Fruit fly (Drosophila melanogaster) whole organism, embryonic: ENCODE results near the gene Lsd-1.
A peak's percentile ranks its signal among the peaks of the same experiment; 100 is the strongest.

Source experiments
- Ada2b ChIP-seq: fragments of 200-800 bp; sonication (Bioruptor generic); IDR thresholded peaks from 2 replicates; pipeline ENCODE4 v1.3.6; 2022; ENCODE audit warnings: missing biosample characterization, missing genetic modification characterization
- Bdp1 ChIP-seq: fragments of 200-800 bp; sonication (Bioruptor generic); optimal IDR thresholded peaks from 3 replicates; lab custom pipeline; 2016; ENCODE audit warnings: missing biosample characterization, missing genetic modification characterization
- Bgb ChIP-seq: fragments of 200-800 bp; sonication (Bioruptor generic); IDR thresholded peaks from 2 replicates; pipeline ENCODE4 v1.3.6; 2022; ENCODE audit warnings: missing biosample characterization, missing genetic modification characterization; ENCODE audit not compliant: partially characterized antibody
- CG10959 ChIP-seq: fragments of 200-800 bp; sonication (Bioruptor generic); IDR thresholded peaks from 2 replicates; pipeline ENCODE4 v1.3.6; 2022; ENCODE audit warnings: missing biosample characterization, missing genetic modification characterization
- CG13287 ChIP-seq: fragments of 200-800 bp; sonication (Bioruptor generic); IDR thresholded peaks from 2 replicates; pipeline ENCODE4 v1.3.6; 2022; ENCODE audit warnings: missing biosample characterization, missing genetic modification characterization; ENCODE audit not compliant: partially characterized antibody
- CG13624 ChIP-seq: fragments of 200-800 bp; sonication (Bioruptor generic); optimal IDR thresholded peaks from 2 replicates; lab custom pipeline; 2016; ENCODE audit warnings: missing biosample characterization, missing genetic modification characterization
- CG14050 ChIP-seq: fragments of 200-800 bp; sonication (Bioruptor generic); IDR thresholded peaks from 3 replicates; pipeline ENCODE4 v1.3.6; 2022; ENCODE audit warnings: missing biosample characterization, missing genetic modification characterization
- CG14710 ChIP-seq: fragments of 200-800 bp; sonication (Bioruptor generic); optimal IDR thresholded peaks from 3 replicates; lab custom pipeline; 2019; ENCODE audit warnings: missing biosample characterization, mild to moderate bottlenecking, missing genetic modification characterization, moderate library complexity
- CG15601 ChIP-seq: fragments of 200-800 bp; sonication (Bioruptor generic); optimal IDR thresholded peaks from 3 replicates; lab custom pipeline; 2019; ENCODE audit warnings: missing biosample characterization, mild to moderate bottlenecking, missing genetic modification characterization, moderate library complexity
- CG17802 ChIP-seq: fragments of 200-800 bp; sonication (Bioruptor generic); optimal IDR thresholded peaks from 2 replicates; lab custom pipeline; 2018; ENCODE audit warnings: missing biosample characterization, mild to moderate bottlenecking, missing genetic modification characterization, moderate library complexity
- CG17829 ChIP-seq: fragments of 200-800 bp; optimal IDR thresholded peaks from 2 replicates; lab custom pipeline; 2019; ENCODE audit warnings: missing biosample characterization, mild to moderate bottlenecking, missing genetic modification characterization, moderate library complexity
- CG2120 ChIP-seq: fragments of 200-800 bp; sonication (Bioruptor generic); optimal IDR thresholded peaks from 3 replicates; lab custom pipeline; 2016; ENCODE audit warnings: missing biosample characterization, missing genetic modification characterization
- CG30431 ChIP-seq: fragments of 200-800 bp; sonication (Bioruptor generic); optimal IDR thresholded peaks from 2 replicates; lab custom pipeline; 2017; ENCODE audit warnings: missing biosample characterization, missing genetic modification characterization
- CG32532 ChIP-seq: fragments of 200-800 bp; sonication (Bioruptor generic); IDR thresholded peaks from 2 replicates; pipeline ENCODE4 v1.3.6; 2022; ENCODE audit warnings: missing biosample characterization, missing genetic modification characterization
- CG3281 ChIP-seq: fragments of 200-800 bp; sonication (Bioruptor generic); optimal IDR thresholded peaks from 3 replicates; lab custom pipeline; 2017; ENCODE audit warnings: missing biosample characterization, mild to moderate bottlenecking, missing genetic modification characterization
- CG4328 ChIP-seq: fragments of 200-800 bp; sonication (Bioruptor generic); optimal IDR thresholded peaks from 3 replicates; lab custom pipeline; 2017; ENCODE audit warnings: missing biosample characterization, missing genetic modification reagents, missing genetic modification characterization
- CG4854 ChIP-seq: fragments of 200-800 bp; sonication (Bioruptor generic); optimal IDR thresholded peaks from 2 replicates; lab custom pipeline; 2016; ENCODE audit warnings: missing biosample characterization, missing genetic modification characterization, inconsistent platforms
- CG5180 ChIP-seq: fragments of 200-800 bp; sonication (Bioruptor generic); optimal IDR thresholded peaks from 3 replicates; lab custom pipeline; 2017; ENCODE audit warnings: missing biosample characterization, missing genetic modification characterization, mild to moderate bottlenecking, moderate library complexity, missing genetic modification reagents
- CG5245 ChIP-seq: fragments of 200-800 bp; sonication (Bioruptor generic); optimal IDR thresholded peaks from 3 replicates; lab custom pipeline; 2016; ENCODE audit warnings: missing biosample characterization, missing genetic modification characterization
- CG7928 ChIP-seq: fragments of 200-800 bp; sonication (Bioruptor generic); optimal IDR thresholded peaks from 2 replicates; lab custom pipeline; 2017; ENCODE audit warnings: missing biosample characterization, mild to moderate bottlenecking, missing genetic modification characterization
- CG8359 ChIP-seq: fragments of 200-800 bp; sonication (Bioruptor generic); optimal IDR thresholded peaks from 2 replicates; lab custom pipeline; 2017; ENCODE audit warnings: missing biosample characterization, mild to moderate bottlenecking, missing genetic modification characterization, borderline replicate concordance
- CG9215 ChIP-seq: fragments of 200-800 bp; sonication (Bioruptor generic); IDR thresholded peaks from 2 replicates; pipeline ENCODE4 v1.3.6; 2022; ENCODE audit warnings: missing biosample characterization, missing genetic modification characterization
- CG9797 ChIP-seq: fragments of 200-800 bp; sonication (Bioruptor generic); optimal IDR thresholded peaks from 3 replicates; lab custom pipeline; 2018; ENCODE audit warnings: missing biosample characterization, mild to moderate bottlenecking, missing genetic modification characterization
- Dip3 ChIP-seq: fragments of 200-800 bp; sonication (Bioruptor generic); optimal IDR thresholded peaks from 3 replicates; lab custom pipeline; 2016; ENCODE audit warnings: missing biosample characterization, missing genetic modification characterization
- Gsc ChIP-seq: fragments of 200-800 bp; sonication (Bioruptor generic); IDR thresholded peaks from 2 replicates; pipeline ENCODE4 v1.3.6; 2022; ENCODE audit warnings: missing biosample characterization, missing genetic modification characterization
- Hr51 ChIP-seq, 2 experiments: fragments of 200-800 bp; sonication (Bioruptor generic); optimal IDR thresholded peaks; 2 replicates in 1 of 2; 3 replicates in 1 of 2; lab custom pipeline; 2016 to 2018; ENCODE audit warnings: missing biosample characterization in 2 of 2, missing genetic modification characterization in 2 of 2, mild to moderate bottlenecking in 1 of 2, moderate library complexity in 1 of 2
- Hr78 ChIP-seq, 2 experiments: fragments of 200-800 bp in 1 of 2; fragments of >200 bp in 1 of 2; sonication (Bioruptor generic) in 1 of 2; optimal IDR thresholded peaks; 2 replicates each; lab custom pipeline; 2017 to 2019; ENCODE audit warnings: missing biosample characterization in 2 of 2, missing genetic modification characterization in 2 of 2, mild to moderate bottlenecking in 1 of 2, moderate library complexity in 1 of 2
- Jarid2 ChIP-seq: fragments of 200-800 bp; sonication (Bioruptor generic); optimal IDR thresholded peaks from 3 replicates; lab custom pipeline; 2017; ENCODE audit warnings: mild to moderate bottlenecking, missing biosample characterization, missing genetic modification reagents, missing genetic modification characterization
- MTF-1 ChIP-seq: fragments of 200-800 bp; sonication (Bioruptor generic); optimal IDR thresholded peaks from 2 replicates; lab custom pipeline; 2018; ENCODE audit warnings: missing biosample characterization, mild to moderate bottlenecking, missing genetic modification characterization, borderline replicate concordance
- Rfx ChIP-seq: fragments of 200-800 bp; sonication (Bioruptor generic); IDR thresholded peaks from 2 replicates; pipeline ENCODE4 v1.3.6; 2022; ENCODE audit warnings: missing biosample characterization, missing genetic modification characterization
- Sin3A ChIP-seq: fragments of >200 bp; optimal IDR thresholded peaks from 2 replicates; lab custom pipeline; 2018
- Tbp ChIP-seq: fragments of >200 bp; optimal IDR thresholded peaks from 2 replicates; lab custom pipeline; 2018; ENCODE audit warnings: missing biosample characterization, missing genetic modification characterization
- aop ChIP-seq: fragments of 200-800 bp; sonication (Bioruptor generic); IDR thresholded peaks from 2 replicates; pipeline ENCODE4 v1.3.6; 2022; ENCODE audit warnings: missing biosample characterization, missing genetic modification characterization
- bbx ChIP-seq: fragments of 200-800 bp; sonication (Bioruptor generic); IDR thresholded peaks from 2 replicates; pipeline ENCODE4 v1.3.6; 2022; ENCODE audit warnings: missing biosample characterization, missing genetic modification characterization; ENCODE audit not compliant: partially characterized antibody
- cas ChIP-seq: fragments of 200-800 bp; sonication (Bioruptor generic); IDR thresholded peaks from 2 replicates; pipeline ENCODE4 v1.3.6; 2022; ENCODE audit warnings: missing biosample characterization, missing genetic modification characterization
- chinmo ChIP-seq: fragments of 200-800 bp; sonication (Bioruptor generic); IDR thresholded peaks from 4 replicates; pipeline ENCODE4 v1.3.6; 2022; ENCODE audit warnings: missing biosample characterization, missing genetic modification characterization; ENCODE audit not compliant: partially characterized antibody
- corto ChIP-seq: fragments of 200-800 bp; sonication (Bioruptor generic); optimal IDR thresholded peaks from 2 replicates; lab custom pipeline; 2016; ENCODE audit warnings: missing biosample characterization, mild to moderate bottlenecking, missing genetic modification characterization, moderate library complexity
- crol ChIP-seq: fragments of 200-800 bp; sonication (Bioruptor generic); IDR thresholded peaks from 2 replicates; pipeline ENCODE4 v1.3.6; 2022; ENCODE audit warnings: missing biosample characterization, missing genetic modification characterization
- cwo ChIP-seq: fragments of 200-800 bp; sonication (Bioruptor generic); optimal IDR thresholded peaks from 3 replicates; lab custom pipeline; 2017; ENCODE audit warnings: missing biosample characterization, missing genetic modification characterization, mild to moderate bottlenecking, moderate library complexity, missing genetic modification reagents
- gcm ChIP-seq: fragments of 200-800 bp; sonication (Bioruptor generic); optimal IDR thresholded peaks from 2 replicates; lab custom pipeline; 2019; ENCODE audit warnings: missing biosample characterization, mild to moderate bottlenecking, missing genetic modification characterization, moderate library complexity
- h ChIP-seq: fragments of >200 bp; optimal IDR thresholded peaks from 2 replicates; lab custom pipeline; 2017
- mirr ChIP-seq: fragments of 200-800 bp; sonication (Bioruptor generic); optimal IDR thresholded peaks from 3 replicates; lab custom pipeline; 2018; ENCODE audit warnings: missing biosample characterization, mild to moderate bottlenecking, missing genetic modification characterization
- p53 ChIP-seq: fragments of 200-800 bp; sonication (Bioruptor generic); optimal IDR thresholded peaks from 2 replicates; lab custom pipeline; 2016; ENCODE audit warnings: missing biosample characterization, missing genetic modification characterization
- pum ChIP-seq: fragments of 200-800 bp; sonication (Bioruptor generic); optimal IDR thresholded peaks from 2 replicates; lab custom pipeline; 2016; ENCODE audit warnings: missing biosample characterization, missing genetic modification characterization
- ranshi ChIP-seq: fragments of 200-800 bp; sonication (Bioruptor generic); IDR thresholded peaks from 2 replicates; pipeline ENCODE4 v1.3.6; 2022; ENCODE audit warnings: missing biosample characterization, missing genetic modification characterization
- row ChIP-seq: fragments of 200-800 bp; sonication (Bioruptor generic); IDR thresholded peaks from 3 replicates; pipeline ENCODE4 v1.3.6; 2022; ENCODE audit warnings: missing biosample characterization, missing genetic modification characterization
- schlank ChIP-seq: fragments of 200-800 bp; sonication (Bioruptor generic); optimal IDR thresholded peaks from 2 replicates; lab custom pipeline; 2018; ENCODE audit warnings: missing biosample characterization, mild to moderate bottlenecking, missing genetic modification characterization
- so ChIP-seq: fragments of 200-800 bp; sonication (Bioruptor generic); IDR thresholded peaks from 3 replicates; pipeline ENCODE4 v1.3.6; 2022; ENCODE audit warnings: missing biosample characterization, missing genetic modification characterization
- sr ChIP-seq: fragments of 200-800 bp; sonication (Bioruptor generic); IDR thresholded peaks from 3 replicates; pipeline ENCODE4 v1.3.6; 2022; ENCODE audit warnings: missing biosample characterization, missing genetic modification characterization

Lsd-1 gene

DNA sequence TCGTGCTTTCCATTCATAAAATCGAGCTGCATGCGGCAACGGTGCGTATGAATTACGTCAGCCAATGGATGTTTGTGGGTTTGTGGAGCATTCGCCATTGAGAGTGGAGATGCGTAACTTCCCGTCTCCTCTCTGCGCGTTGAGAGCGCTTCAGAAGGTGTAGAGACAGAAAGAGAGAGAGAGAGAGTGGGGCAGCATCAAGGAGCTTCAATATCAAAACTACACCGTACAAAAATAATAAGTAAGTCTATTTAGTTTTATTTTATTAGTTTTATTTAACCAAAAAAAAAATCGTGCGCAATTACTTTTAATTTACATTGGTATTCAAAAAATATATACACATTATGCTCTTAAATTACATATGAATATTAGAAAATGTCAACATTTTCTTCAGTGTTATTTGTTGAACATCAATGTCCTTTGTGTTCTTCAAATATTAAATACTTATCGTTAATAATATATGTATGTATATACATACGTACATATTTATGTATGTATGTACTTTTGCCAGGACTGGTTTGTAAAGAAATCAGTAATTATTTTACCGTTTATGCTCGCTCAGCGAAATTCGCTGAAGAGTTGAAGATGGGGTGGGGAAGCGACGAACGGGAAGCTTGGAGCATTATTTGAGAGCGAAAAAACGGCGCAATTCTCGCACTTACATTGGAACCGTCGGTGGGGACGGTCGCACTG lies 40.8 kb upstream of the Lsd-1 start, which contains the start of gene CG10365 (continued):
- TF ChIP-seq CG7928 (GFP tag; lab: Kevin White, UChicago): no peak
- no peak for TF ChIP-seq CG4854 (GFP tag; lab: Kevin White, UChicago)
- no peak for TF ChIP-seq CG8359 (GFP tag; lab: Kevin White, UChicago)
- peak; percentile 65 for TF ChIP-seq CG5245 (GFP tag; lab: Kevin White, UChicago)
- TF ChIP-seq Rfx: peak; percentile 87
- TF ChIP-seq CG32532 (GFP tag; lab: Robert Waterston, UW): peak; percentile 91
- no peak for TF ChIP-seq schlank (tag; lab: Kevin White, UChicago)
- no peak for TF ChIP-seq CG9797 (GFP tag; lab: Kevin White, UChicago)
- TF ChIP-seq so: peak; percentile 79
- no peak for TF ChIP-seq CG13287 (GFP tag; lab: Robert Waterston, UW)
- no peak for TF ChIP-seq Jarid2
- no peak for TF ChIP-seq CG17802 (tag; lab: Kevin White, UChicago)
- TF ChIP-seq CG30431: no peak
- peak; percentile 89; the same call in 3 of the 4 replicates for TF ChIP-seq chinmo (GFP tag; lab: Robert Waterston, UW)
- TF ChIP-seq CG14710 (tag; lab: Kevin White, UChicago): peak; percentile 67
- no peak for TF ChIP-seq p53 (GFP tag; lab: Kevin White, UChicago)
- peak; percentile 70; the same call in 2 of the 3 replicates for TF ChIP-seq CG14050
- TF ChIP-seq CG9215 (GFP tag; lab: Robert Waterston, UW): peak; percentile 81
- 0 out of 3 replicates have a peak, but pooled peaks have one; percentile 22 for TF ChIP-seq sr
- TF ChIP-seq Ada2b (GFP tag; lab: Robert Waterston, UW): peak; percentile 88
- TF ChIP-seq cas (GFP tag; lab: Robert Waterston, UW): 0 out of 2 replicates have a peak, but pooled peaks have one; percentile 50
- TF ChIP-seq row (GFP tag; lab: Robert Waterston, UW): peak; percentile 91
- no peak for TF ChIP-seq Tbp (GFP tag; lab: Kevin White, UChicago)
- no peak for TF ChIP-seq mirr (GFP tag; lab: Kevin White, UChicago)
- no peak for TF ChIP-seq Sin3A (lab: Kevin White, UChicago)
- TF ChIP-seq CG15601 (tag; lab: Kevin White, UChicago): peak; percentile 70
- no peak for TF ChIP-seq h (lab: Kevin White, UChicago)
- no peak for TF ChIP-seq CG10959 (GFP tag; lab: Robert Waterston, UW)
- TF ChIP-seq Hr51 (GFP tag; optimal IDR thresholded peaks at IDR 0.05; lab: Kevin White, UChicago): peak in 1 of 2 experiments; percentile 97
- peak; percentile 86 for TF ChIP-seq CG3281 (GFP tag; lab: Kevin White, UChicago)
- 0 out of 2 replicates have a peak, but pooled peaks have one; percentile 13 for TF ChIP-seq bbx (GFP tag; lab: Robert Waterston, UW)
- no peak for TF ChIP-seq Gsc
- TF ChIP-seq Bdp1 (GFP tag; lab: Kevin White, UChicago): no peak
- peak; percentile 88 for TF ChIP-seq ranshi (GFP tag; lab: Robert Waterston, UW)
- TF ChIP-seq crol (GFP tag; lab: Robert Waterston, UW): peak; percentile 77
- TF ChIP-seq Dip3 (GFP tag; lab: Kevin White, UChicago): no peak
- peak; percentile 58 for TF ChIP-seq MTF-1 (GFP tag; lab: Kevin White, UChicago)
- no peak for TF ChIP-seq aop (GFP tag; lab: Robert Waterston, UW)
- TF ChIP-seq pum (GFP tag; lab: Kevin White, UChicago): no peak
- TF ChIP-seq CG13624 (GFP tag; lab: Kevin White, UChicago): no peak
- peak; percentile 90 for TF ChIP-seq cwo (GFP tag; lab: Kevin White, UChicago)
- TF ChIP-seq gcm (GFP tag; lab: Kevin White, UChicago): peak; percentile 91
- peak; percentile 58 for TF ChIP-seq CG17829 (tag; lab: Kevin White, UChicago)
- TF ChIP-seq CG5180: peak; percentile 70
- peak; percentile 81 for TF ChIP-seq CG2120 (GFP tag; lab: Kevin White, UChicago)
- TF ChIP-seq corto (GFP tag; lab: Kevin White, UChicago): peak; percentile 33
- TF ChIP-seq Hr78 (GFP tag; optimal IDR thresholded peaks at IDR 0.05; lab: Kevin White, UChicago): peak in 1 of 2 experiments; percentile 33
- peak; percentile 58 for TF ChIP-seq CG4328
- no peak for TF ChIP-seq Bgb (GFP tag; lab: Robert Waterston, UW)
